Fruit fly (Drosophila melanogaster): ENCODE data around the gene CG18558.

CG18558 gene

dm6 chr2L:2874542-2875194 is 30.4 kb upstream of the CG18558 start, which contains the start of gene CG8814:
CG8814 (plus strand) TSS chr2L:2874890.
- TF ChIP-seq CG8478 (optimal IDR thresholded peaks at IDR 0.05) (no peak), CTCF (optimal IDR thresholded peaks at IDR 0.05) (no peak)

- no peak for TF ChIP-seq CG8478 (optimal IDR thresholded peaks at IDR 0.05)
These were observed 29.9 kb upstream of the CG18558 start, which contains the start of gene Ifrd1 for dm6 chr2L:2874185-2874541. Ifrd1 (minus strand) TSS chr2L:2874489.

dm6 chr2L:2873729-2874127 is 29.4 kb upstream of the CG18558 start:
- TF ChIP-seq CG8478 (optimal IDR thresholded peaks at IDR 0.05) = no peak
- TF ChIP-seq CTCF (optimal IDR thresholded peaks at IDR 0.05) = no peak

DNA sequence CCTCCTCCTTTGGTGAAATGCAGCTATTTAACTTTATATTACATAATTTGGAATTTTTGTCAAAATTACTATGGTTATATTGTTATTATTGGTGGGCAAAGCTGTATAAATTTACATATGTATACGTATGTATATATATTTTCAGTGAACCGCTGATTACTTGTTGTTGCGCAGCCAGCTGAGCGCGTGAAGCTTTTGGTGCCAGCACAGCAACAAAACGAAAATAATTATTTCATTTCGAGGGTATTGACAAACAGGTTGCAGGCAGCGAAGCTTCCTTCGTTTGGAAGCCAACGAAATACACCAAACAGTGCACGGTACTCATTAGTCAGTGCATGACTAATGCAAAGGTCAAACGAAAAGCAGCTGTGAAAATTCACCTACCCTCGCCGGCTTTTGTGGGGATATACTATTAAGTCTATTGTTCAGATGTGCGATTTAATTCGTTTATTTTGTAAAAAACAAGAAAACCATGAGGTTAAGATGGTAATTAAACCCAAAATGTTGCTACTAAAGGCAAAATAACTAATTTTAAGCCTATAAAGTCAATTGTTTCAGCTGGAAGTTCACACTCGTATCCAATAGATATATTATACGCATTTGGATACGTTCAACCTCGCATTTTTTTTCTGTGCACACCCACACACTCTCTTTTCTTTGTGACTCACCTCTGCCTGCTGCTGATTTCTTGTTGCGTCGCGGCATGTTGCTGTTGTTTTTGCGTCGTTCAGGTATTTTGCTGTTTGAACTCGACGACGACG is 28.8 kb upstream of the CG18558 start:
- no peak for TF ChIP-seq CTCF (optimal IDR thresholded peaks at IDR 0.05)
- TF ChIP-seq CG8478 (optimal IDR thresholded peaks at IDR 0.05) = no peak

dm6 chr2L:2872309-2872932 is 28.1 kb upstream of the CG18558 start:
- TF ChIP-seq CG8478 (optimal IDR thresholded peaks at IDR 0.05) (no peak), CTCF (optimal IDR thresholded peaks at IDR 0.05) (no peak)

DNA sequence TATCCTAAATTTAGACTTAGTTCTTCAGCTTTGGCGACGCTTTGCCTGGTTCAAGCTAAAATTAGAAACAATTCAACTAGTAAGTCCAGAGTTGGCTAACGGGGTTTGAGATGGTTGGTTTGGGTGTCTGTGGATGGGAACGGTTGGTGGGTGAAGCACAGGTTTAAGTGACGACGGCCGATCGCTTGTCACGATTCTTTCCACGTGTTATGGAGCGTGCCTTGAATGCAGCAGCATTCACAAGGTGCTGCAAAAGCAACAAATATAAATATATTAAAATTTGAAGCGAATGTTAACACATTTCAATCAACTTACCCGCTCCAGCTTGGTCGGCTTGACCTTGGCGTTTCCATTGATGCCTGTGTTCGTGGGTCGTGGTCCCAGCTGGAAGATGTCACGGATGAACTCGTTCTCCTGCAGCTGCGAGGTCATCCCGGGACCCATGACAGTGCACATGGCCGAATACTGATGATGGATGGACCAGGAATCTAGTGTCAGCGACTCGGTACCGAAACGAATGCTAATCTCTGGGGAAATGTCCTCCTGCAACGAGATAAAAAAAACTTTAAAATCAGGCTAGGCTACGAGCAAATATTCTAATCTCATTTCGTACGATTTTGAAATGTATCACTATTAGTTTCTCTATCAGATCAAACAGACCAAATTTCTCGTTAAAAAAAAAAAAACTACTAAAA is 24.8 kb upstream of the CG18558 start, which contains the start of gene CG8813:
Gene CG8813 (plus strand): TSS at position 645 of the 695 bp plus-strand sequence.
- no peak for TF ChIP-seq CG8478 (optimal IDR thresholded peaks at IDR 0.05)

- TF ChIP-seq CG8478 (optimal IDR thresholded peaks at IDR 0.05) = no peak
- TF ChIP-seq CTCF (optimal IDR thresholded peaks at IDR 0.05) = no peak
These were observed 21.4 kb upstream of the CG18558 start for dm6 chr2L:2865560-2866309.

DNA sequence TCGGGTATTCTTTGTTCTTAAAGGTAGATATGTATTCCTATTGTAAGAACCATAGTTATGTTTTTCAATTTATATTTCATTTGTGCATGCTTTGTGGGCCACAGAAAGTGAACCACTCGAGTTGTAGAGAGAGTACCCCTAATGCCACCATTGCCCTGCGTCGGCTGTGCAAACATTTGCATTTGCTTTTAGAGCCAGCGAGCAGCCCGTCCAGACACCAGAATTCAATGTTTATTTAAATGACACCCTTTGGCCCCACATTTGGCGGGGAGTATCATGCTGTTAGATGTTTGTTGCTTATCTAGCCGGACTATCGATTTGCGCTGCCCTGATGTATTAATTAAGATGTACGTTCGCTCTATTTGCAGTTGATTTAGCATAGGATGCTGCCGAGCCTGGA is 20.3 kb upstream of the CG18558 start:
- no peak for TF ChIP-seq CTCF (optimal IDR thresholded peaks at IDR 0.05)

DNA sequence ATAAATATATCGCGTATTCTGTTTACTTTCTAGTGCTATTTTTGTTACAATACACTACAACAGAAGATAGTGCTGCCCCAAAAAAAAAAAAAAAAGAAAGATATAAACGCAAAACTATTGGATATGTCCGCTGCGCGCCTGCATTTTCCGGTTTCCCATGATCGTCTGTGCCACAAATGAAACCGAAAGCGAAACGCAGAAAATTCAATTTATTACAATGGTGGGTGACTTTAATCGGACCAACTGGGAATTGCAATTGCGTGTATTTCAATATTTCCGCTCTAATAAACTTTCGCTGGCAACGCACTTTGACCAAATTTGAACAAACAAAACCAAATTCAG is 18.3 kb upstream of the CG18558 start:
- TF ChIP-seq CTCF (optimal IDR thresholded peaks at IDR 0.05) = no peak

DNA sequence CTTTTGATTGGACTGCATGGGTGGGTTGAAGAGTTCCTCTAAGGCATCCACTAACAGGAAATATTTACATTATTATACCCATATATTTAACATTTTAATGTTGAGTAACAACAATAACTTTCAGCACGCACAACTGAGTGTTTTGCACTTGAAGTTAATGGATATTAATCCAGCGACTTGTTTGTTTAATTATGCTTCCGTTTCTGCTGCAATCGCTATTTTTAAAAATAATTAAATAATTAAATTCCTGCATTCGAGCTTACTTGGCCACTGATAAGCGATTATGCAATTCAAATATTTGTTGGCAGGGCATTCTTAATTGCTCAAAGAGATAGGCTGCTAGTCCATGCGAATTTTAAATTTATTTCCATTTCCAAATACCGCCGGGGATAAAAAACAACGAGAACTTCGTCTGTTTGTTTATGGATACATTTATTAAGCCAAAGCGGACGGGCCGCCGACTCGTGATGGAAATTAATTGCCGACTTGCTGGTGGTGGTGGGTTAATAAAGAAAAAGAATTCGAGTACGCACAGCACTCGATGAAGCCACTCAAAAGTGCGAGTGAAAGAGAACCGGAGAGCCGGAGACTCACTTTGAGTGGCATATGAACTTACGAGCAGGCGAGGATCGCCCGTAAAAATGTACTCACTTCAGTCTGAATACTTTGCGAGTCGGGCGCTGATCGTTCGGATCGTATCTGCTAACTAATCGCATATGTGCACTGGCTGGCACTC is 17.7 kb upstream of the CG18558 start:
- TF ChIP-seq CG8478 (optimal IDR thresholded peaks at IDR 0.05) (no peak), CTCF (optimal IDR thresholded peaks at IDR 0.05) (no peak)

DNA sequence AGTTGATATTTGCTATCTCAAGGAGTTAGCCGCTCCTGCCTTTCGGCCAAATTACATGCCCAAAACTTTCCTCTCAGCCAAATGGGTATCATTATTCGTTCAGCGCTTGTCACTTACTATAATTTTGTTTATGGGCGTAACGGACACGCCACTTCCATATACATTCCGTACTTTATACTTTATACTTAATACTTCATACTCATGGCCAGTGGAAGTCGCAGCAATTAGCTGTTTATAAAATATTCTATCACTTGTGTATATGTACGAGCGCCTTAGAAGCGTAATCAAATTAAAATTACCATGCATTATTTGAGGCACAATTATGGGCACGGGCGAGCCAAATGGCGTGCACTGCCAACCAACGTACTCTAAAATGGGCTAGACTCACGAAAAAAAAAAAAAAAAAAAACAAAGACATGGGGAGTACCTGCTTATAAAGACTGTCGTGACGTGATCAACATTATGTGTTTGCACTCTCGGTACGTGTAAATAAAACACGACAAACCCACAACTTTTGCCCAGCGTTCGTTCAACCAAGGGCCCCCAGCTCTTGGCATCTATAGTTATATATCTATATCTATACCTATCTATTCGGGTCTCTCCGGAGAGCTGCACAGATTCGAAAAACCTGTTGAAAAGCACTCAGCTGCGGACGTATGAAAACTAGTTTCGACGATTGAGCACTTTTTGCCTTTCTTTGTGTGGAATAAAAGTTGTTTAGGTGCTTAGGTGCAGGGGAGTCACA is 17.0 kb upstream of the CG18558 start:
- no peak for TF ChIP-seq CG8478 (optimal IDR thresholded peaks at IDR 0.05)
- TF ChIP-seq CTCF (optimal IDR thresholded peaks at IDR 0.05) = no peak

DNA sequence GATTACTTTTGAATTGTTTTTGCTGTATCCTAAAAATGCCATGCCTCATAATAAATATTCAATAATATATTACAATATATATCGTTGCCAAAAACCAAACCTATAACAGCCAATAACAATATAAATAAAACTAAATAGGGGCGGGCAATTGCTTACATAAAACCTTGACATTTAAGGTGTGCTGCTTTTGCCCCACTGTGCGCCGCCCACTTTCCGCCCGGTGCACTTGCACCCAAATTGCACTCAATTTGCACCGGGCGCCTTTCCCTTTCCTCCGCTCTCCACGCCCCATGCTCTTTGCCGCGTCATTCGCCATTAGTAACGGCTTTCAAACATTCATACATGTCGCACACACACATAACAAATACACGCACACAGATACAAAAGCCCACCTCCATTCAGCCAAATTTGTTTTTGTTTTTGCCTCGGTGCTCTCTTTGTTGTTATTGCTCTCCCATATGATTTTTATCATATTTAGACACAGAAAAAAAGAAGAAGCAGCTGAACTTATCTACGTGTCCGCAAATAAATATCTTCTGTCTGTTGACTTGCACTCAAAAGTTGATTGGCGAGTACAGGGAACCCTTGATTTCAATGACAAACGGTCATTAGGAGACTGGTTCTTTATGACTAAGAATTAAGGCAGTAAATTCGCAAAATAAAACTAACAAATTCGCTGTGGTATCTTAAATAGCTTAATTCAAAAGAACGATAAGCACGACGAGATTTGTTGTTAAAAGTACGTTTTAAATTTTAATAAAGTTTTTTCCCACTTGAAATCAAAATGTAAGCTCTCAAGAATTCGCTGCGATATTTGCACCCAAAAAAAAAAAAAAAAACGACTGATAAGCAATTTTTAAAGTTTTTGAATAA is 13.8 kb upstream of the CG18558 start:
- TF ChIP-seq CTCF (optimal IDR thresholded peaks at IDR 0.05) (no peak), CG8478 (optimal IDR thresholded peaks at IDR 0.05) (no peak)

Measured in S2 (cell line).